Fruit fly (Drosophila melanogaster): ENCODE measurements around the gene CecC.

Gene CecC

DNA sequence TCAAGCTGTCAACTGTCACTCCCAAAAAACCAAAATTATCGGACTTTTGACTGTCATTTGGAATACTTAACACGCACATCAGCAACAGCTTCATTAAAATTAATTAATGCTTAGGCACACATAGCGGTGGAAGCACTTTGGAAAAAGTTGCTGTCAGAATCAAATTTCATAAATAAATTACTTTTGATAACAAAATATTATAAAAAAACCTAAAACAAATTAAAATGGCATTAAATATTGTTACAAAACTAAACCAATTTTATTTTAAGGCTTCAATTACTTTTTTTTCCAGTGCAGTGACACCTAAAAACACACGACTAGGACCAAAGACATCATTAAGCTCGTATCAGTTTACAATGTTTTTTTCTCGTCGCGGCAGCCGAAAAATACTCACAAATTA, 39.9 kb downstream of the CecC start:
- TF ChIP-seq CG32264 (GFP tag; optimal IDR thresholded peaks at IDR 0.05) (no peak), ey (GFP tag; optimal IDR thresholded peaks at IDR 0.05) (no peak), Sp1 (GFP tag; optimal IDR thresholded peaks at IDR 0.05) (peak; percentile 59), fru (GFP tag; optimal IDR thresholded peaks at IDR 0.05) (peak; percentile 21), dmrt93B (GFP tag; optimal IDR thresholded peaks at IDR 0.05) (peak; percentile 26), Dif (GFP tag; optimal IDR thresholded peaks at IDR 0.05; ENCODE audit: partially characterized antibody) (no peak), dsf (GFP tag; optimal IDR thresholded peaks at IDR 0.05; ENCODE audit: borderline replicate concordance) (no peak), sage (GFP tag; optimal IDR thresholded peaks at IDR 0.05) (no peak), GATAd (GFP tag; optimal IDR thresholded peaks at IDR 0.05) (no peak), lola (GFP tag; optimal IDR thresholded peaks at IDR 0.05) (no peak), foxo (GFP tag; optimal IDR thresholded peaks at IDR 0.05) (peak in 1 of 2 experiments; percentile 39), woc (GFP tag; optimal IDR thresholded peaks at IDR 0.05) (no peak), Jra (GFP tag; optimal IDR thresholded peaks at IDR 0.05) (no peak), Vsx2 (GFP tag; optimal IDR thresholded peaks at IDR 0.05; ENCODE audit: partially characterized antibody) (no peak), sv (GFP tag; optimal IDR thresholded peaks at IDR 0.05) (no peak), psq (GFP tag; optimal IDR thresholded peaks at IDR 0.05) (no peak), jim (GFP tag; optimal IDR thresholded peaks at IDR 0.05) (no peak), HLH106 (tag; optimal IDR thresholded peaks at IDR 0.05) (peak; percentile 66), Hr78 (GFP tag; optimal IDR thresholded peaks at IDR 0.05) (no peak), Mio (GFP tag; optimal IDR thresholded peaks at IDR 0.05) (no peak), Abd-B (GFP tag; optimal IDR thresholded peaks at IDR 0.05) (no peak), br (GFP tag; optimal IDR thresholded peaks at IDR 0.05) (peak; percentile 14), OdsH (GFP tag; optimal IDR thresholded peaks at IDR 0.05) (peak; percentile 29), N (GFP tag; optimal IDR thresholded peaks at IDR 0.05) (no peak), rgr (GFP tag; optimal IDR thresholded peaks at IDR 0.05) (peak; percentile 43), Hr83 (GFP tag; optimal IDR thresholded peaks at IDR 0.05; ENCODE audit: poor library complexity, severe bottlenecking) (no peak), h (GFP tag; optimal IDR thresholded peaks at IDR 0.05) (peak; percentile 71), Dfd (GFP tag; optimal IDR thresholded peaks at IDR 0.05) (no peak), usp (GFP tag; optimal IDR thresholded peaks at IDR 0.05) (no peak), brk (GFP tag; optimal IDR thresholded peaks at IDR 0.05) (no peak)

DNA sequence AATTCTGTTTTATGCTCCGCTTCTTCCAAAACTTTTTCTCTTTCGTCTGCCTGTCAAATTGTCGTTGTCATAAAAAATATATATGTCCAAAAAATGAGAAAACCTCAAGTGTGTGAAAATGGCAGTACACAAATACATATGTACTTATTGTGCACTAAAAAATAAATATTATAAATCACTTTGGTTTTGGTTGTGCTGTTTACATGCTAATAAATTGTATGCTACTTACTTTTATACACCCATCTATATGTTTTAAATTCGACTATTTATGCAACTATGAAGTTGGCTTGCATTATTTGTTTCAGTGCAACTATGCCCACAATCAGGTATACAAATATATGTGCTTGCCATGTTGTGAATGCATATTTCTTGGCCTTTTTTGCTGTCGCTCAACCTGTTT, 41.3 kb downstream of the CecC start:
- TF ChIP-seq Jra (GFP tag; optimal IDR thresholded peaks at IDR 0.05) (peak; percentile 79), Myc (optimal IDR thresholded peaks at IDR 0.05) (no peak), sv (GFP tag; optimal IDR thresholded peaks at IDR 0.05) (no peak), dl (GFP tag; optimal IDR thresholded peaks at IDR 0.05; ENCODE audit: insufficient read depth in 1 of 2, partially characterized antibody in 2 of 2) (no peak), dmrt93B (GFP tag; optimal IDR thresholded peaks at IDR 0.05) (peak; percentile 63), Sp1 (GFP tag; optimal IDR thresholded peaks at IDR 0.05) (peak; percentile 86), foxo (GFP tag; optimal IDR thresholded peaks at IDR 0.05) (peak in 1 of 2 experiments; percentile 92), Abd-B (GFP tag; optimal IDR thresholded peaks at IDR 0.05) (no peak), Mio (GFP tag; optimal IDR thresholded peaks at IDR 0.05) (no peak), HLH106 (tag; optimal IDR thresholded peaks at IDR 0.05) (peak; percentile 94), CG9705 (GFP tag; optimal IDR thresholded peaks at IDR 0.05) (no peak), Hr83 (GFP tag; optimal IDR thresholded peaks at IDR 0.05; ENCODE audit: poor library complexity, severe bottlenecking) (no peak), h (GFP tag; optimal IDR thresholded peaks at IDR 0.05) (peak; percentile 96), Vsx2 (GFP tag; optimal IDR thresholded peaks at IDR 0.05; ENCODE audit: partially characterized antibody) (no peak), Dif (GFP tag; optimal IDR thresholded peaks at IDR 0.05; ENCODE audit: partially characterized antibody) (no peak), woc (GFP tag; optimal IDR thresholded peaks at IDR 0.05) (peak; percentile 83), usp (GFP tag; optimal IDR thresholded peaks at IDR 0.05) (no peak), N (GFP tag; optimal IDR thresholded peaks at IDR 0.05) (no peak), rgr (GFP tag; optimal IDR thresholded peaks at IDR 0.05) (peak; percentile 91), sage (GFP tag; optimal IDR thresholded peaks at IDR 0.05) (peak; percentile 78), brk (GFP tag; optimal IDR thresholded peaks at IDR 0.05) (peak; percentile 82), CrebA (GFP tag; optimal IDR thresholded peaks at IDR 0.05; ENCODE audit: borderline replicate concordance) (peak; percentile 74), tai (GFP tag; optimal IDR thresholded peaks at IDR 0.05) (no peak), Rel (GFP tag; optimal IDR thresholded peaks at IDR 0.05) (peak; percentile 70), Rel (tag; optimal IDR thresholded peaks at IDR 0.05) (peak; percentile 49), jim (GFP tag; optimal IDR thresholded peaks at IDR 0.05) (no peak), Hr78 (GFP tag; optimal IDR thresholded peaks at IDR 0.05) (no peak), dsf (GFP tag; optimal IDR thresholded peaks at IDR 0.05; ENCODE audit: borderline replicate concordance) (peak; percentile 23), OdsH (GFP tag; optimal IDR thresholded peaks at IDR 0.05) (peak; percentile 93), Hnf4 (GFP tag; optimal IDR thresholded peaks at IDR 0.05) (peak; percentile 88), lola (GFP tag; optimal IDR thresholded peaks at IDR 0.05) (no peak), pan (optimal IDR thresholded peaks at IDR 0.05) (no peak), psq (GFP tag; optimal IDR thresholded peaks at IDR 0.05) (peak; percentile 89), fru (GFP tag; optimal IDR thresholded peaks at IDR 0.05) (peak; percentile 96), CG32264 (GFP tag; optimal IDR thresholded peaks at IDR 0.05) (no peak), Dfd (GFP tag; optimal IDR thresholded peaks at IDR 0.05) (no peak), br (GFP tag; optimal IDR thresholded peaks at IDR 0.05) (peak; percentile 87), ey (GFP tag; optimal IDR thresholded peaks at IDR 0.05) (peak; percentile 86)
